Worm (Caenorhabditis elegans) whole organism, dauer: ENCODE data around the gene F58D2.4.

Experiments used
- unc-62 ChIP-seq: sonication (generic microtip); optimal IDR thresholded peaks from 2 replicates; lab custom pipeline; 2017; ENCODE audit warnings: missing biosample characterization, missing genetic modification reagents, missing genetic modification characterization

The F58D2.4 gene

ce11 chrIV:13165181-13165580 lies 23.7 kb downstream of the F58D2.4 start, which contains the start of gene scl-14:
scl-14 (plus strand) TSS chrIV:13165481.
- TF ChIP-seq unc-62 (GFP tag; lab: Kevin White, UChicago): no peak

ce11 chrIV:13154391-13155283 lies 34.2 kb downstream of the F58D2.4 start, which contains the start of the genes crld-1 and msh-5:
crld-1 (minus strand) TSS chrIV:13154441.
msh-5 (plus strand) TSS chrIV:13155233.
- no peak for TF ChIP-seq unc-62 (GFP tag; lab: Kevin White, UChicago)

- no peak for TF ChIP-seq unc-62 (GFP tag; lab: Kevin White, UChicago)
Observed at ce11 chrIV:13149276-13149675, 39.6 kb downstream of the F58D2.4 start, which contains the start of gene nlp-79. nlp-79 (plus strand) TSS chrIV:13149576.

- TF ChIP-seq unc-62 (GFP tag; lab: Kevin White, UChicago): no peak
Observed at ce11 chrIV:13142254-13142653, 46.6 kb downstream of the F58D2.4 start, which contains the start of gene spe-43. spe-43 (minus strand) TSS chrIV:13142354.
